Worm (Caenorhabditis elegans) whole organism, mixed stage, embryonic: ENCODE results near the gene slc-17.7.

Experiments
- M03D4.4 ChIP-seq: sonication (generic microtip); optimal IDR thresholded peaks from 2 replicates; lab custom pipeline; 2017; ENCODE audit warnings: mild to moderate bottlenecking, missing genetic modification characterization, missing compliant biosample characterization
- bed-3 ChIP-seq: fragments of 200-800 bp; sonication (Bioruptor generic); optimal IDR thresholded peaks from 3 replicates; lab custom pipeline; 2018; ENCODE audit warnings: mild to moderate bottlenecking, missing genetic modification characterization, moderate library complexity, missing compliant biosample characterization
- blmp-1 ChIP-seq: fragments of 150-350 bp; optimal IDR thresholded peaks from 2 replicates; lab custom pipeline; 2014; ENCODE audit warnings: missing biosample characterization, missing genetic modification characterization
- ceh-39 ChIP-seq: fragments of 150-350 bp; optimal IDR thresholded peaks from 2 replicates; lab custom pipeline; 2014; ENCODE audit warnings: missing biosample characterization, missing genetic modification characterization
- ceh-43 ChIP-seq: fragments of 200-800 bp; sonication (Bioruptor generic); optimal IDR thresholded peaks from 2 replicates; lab custom pipeline; 2018; ENCODE audit warnings: mild to moderate bottlenecking, missing genetic modification characterization, moderate library complexity, missing compliant biosample characterization
- ceh-83 ChIP-seq: fragments of 200-800 bp; sonication (Bioruptor generic); optimal IDR thresholded peaks from 2 replicates; lab custom pipeline; 2018; ENCODE audit warnings: mild to moderate bottlenecking, missing genetic modification characterization, missing compliant biosample characterization
- ces-1 ChIP-seq: fragments of 150-350 bp; optimal IDR thresholded peaks from 2 replicates; lab custom pipeline; 2014; ENCODE audit warnings: missing biosample characterization, missing genetic modification reagents, missing genetic modification characterization
- cnd-1 ChIP-seq: fragments of 200-800 bp; sonication (Bioruptor generic); optimal IDR thresholded peaks from 2 replicates; lab custom pipeline; 2018; ENCODE audit warnings: mild to moderate bottlenecking, missing genetic modification characterization, missing compliant biosample characterization
- drap-1 ChIP-seq: fragments of 200-800 bp; sonication (Bioruptor generic); optimal IDR thresholded peaks from 3 replicates; lab custom pipeline; 2018; ENCODE audit warnings: mild to moderate bottlenecking, missing genetic modification characterization, missing compliant biosample characterization
- elt-1 ChIP-seq: sonication (generic microtip); optimal IDR thresholded peaks from 2 replicates; lab custom pipeline; 2017; ENCODE audit warnings: missing genetic modification characterization, mild to moderate bottlenecking, missing compliant biosample characterization, antibody characterized with exemption, moderate library complexity, borderline replicate concordance; ENCODE audit not compliant: insufficient read depth
- elt-3 ChIP-seq: fragments of 150-350 bp; optimal IDR thresholded peaks from 2 replicates; lab custom pipeline; 2014; ENCODE audit warnings: missing biosample characterization, missing genetic modification characterization
- flh-1 ChIP-seq: fragments of 200-800 bp; sonication (Bioruptor generic); optimal IDR thresholded peaks from 2 replicates; lab custom pipeline; 2018; ENCODE audit warnings: mild to moderate bottlenecking, missing genetic modification characterization, moderate library complexity, missing compliant biosample characterization
- ham-2 ChIP-seq: fragments of 200-800 bp; sonication (Bioruptor generic); optimal IDR thresholded peaks from 2 replicates; lab custom pipeline; 2018; ENCODE audit warnings: mild to moderate bottlenecking, missing genetic modification characterization, missing compliant biosample characterization
- hlh-1 ChIP-seq: fragments of 150-350 bp; optimal IDR thresholded peaks from 2 replicates; lab custom pipeline; 2014; ENCODE audit warnings: missing biosample characterization, missing genetic modification reagents, missing genetic modification characterization
- lin-13 ChIP-seq: fragments of 150-350 bp; optimal IDR thresholded peaks from 2 replicates; lab custom pipeline; 2014; ENCODE audit warnings: missing biosample characterization, missing genetic modification characterization
- lsy-2 ChIP-seq: fragments of 150-350 bp; optimal IDR thresholded peaks from 2 replicates; lab custom pipeline; 2014; ENCODE audit warnings: missing biosample characterization, missing genetic modification characterization
- mab-5 ChIP-seq: fragments of 150-350 bp; optimal IDR thresholded peaks from 2 replicates; lab custom pipeline; 2014; ENCODE audit warnings: missing biosample characterization, missing genetic modification characterization
- mep-1 ChIP-seq: fragments of 150-350 bp; optimal IDR thresholded peaks from 2 replicates; lab custom pipeline; 2017; ENCODE audit warnings: missing biosample characterization, missing genetic modification reagents, missing genetic modification characterization, inconsistent platforms
- mls-2 ChIP-seq: sonication (generic microtip); optimal IDR thresholded peaks from 2 replicates; lab custom pipeline; 2016; ENCODE audit warnings: mild to moderate bottlenecking, missing genetic modification characterization, moderate library complexity, missing compliant biosample characterization
- nhr-12 ChIP-seq: fragments of 150-350 bp; optimal IDR thresholded peaks from 2 replicates; lab custom pipeline; 2014; ENCODE audit warnings: missing biosample characterization, missing genetic modification characterization
- nhr-2 ChIP-seq: fragments of 150-350 bp; optimal IDR thresholded peaks from 2 replicates; lab custom pipeline; 2014; ENCODE audit warnings: missing biosample characterization, missing genetic modification characterization
- nhr-28 ChIP-seq: fragments of 150-350 bp; optimal IDR thresholded peaks from 2 replicates; lab custom pipeline; 2014; ENCODE audit warnings: missing biosample characterization, missing genetic modification characterization
- nhr-76 ChIP-seq: sonication (generic microtip); optimal IDR thresholded peaks from 2 replicates; lab custom pipeline; 2017; ENCODE audit warnings: missing biosample characterization, missing genetic modification characterization
- pha-4 ChIP-seq: fragments of 150-350 bp; optimal IDR thresholded peaks from 2 replicates; lab custom pipeline; 2018; ENCODE audit warnings: missing biosample characterization, missing genetic modification reagents, missing genetic modification characterization
- sem-2 ChIP-seq: fragments of 200-800 bp; sonication (Bioruptor generic); optimal IDR thresholded peaks from 2 replicates; lab custom pipeline; 2018; ENCODE audit warnings: mild to moderate bottlenecking, missing genetic modification characterization, missing compliant biosample characterization
- snpc-4 ChIP-seq: fragments of 150-350 bp; optimal IDR thresholded peaks from 2 replicates; lab custom pipeline; 2014; ENCODE audit warnings: missing biosample characterization, missing genetic modification characterization
- sptf-1 ChIP-seq: sonication (generic microtip); optimal IDR thresholded peaks from 2 replicates; lab custom pipeline; 2017; ENCODE audit warnings: mild to moderate bottlenecking, missing genetic modification characterization, moderate library complexity, missing compliant biosample characterization
- tbx-8 ChIP-seq: fragments of 200-800 bp; sonication (Bioruptor generic); optimal IDR thresholded peaks from 2 replicates; lab custom pipeline; 2018; ENCODE audit warnings: mild to moderate bottlenecking, missing genetic modification characterization, moderate library complexity, missing compliant biosample characterization
- unc-120 ChIP-seq: sonication (generic microtip); optimal IDR thresholded peaks from 2 replicates; lab custom pipeline; 2017; ENCODE audit warnings: missing genetic modification characterization, missing compliant biosample characterization; ENCODE audit not compliant: poor library complexity, severe bottlenecking
- unc-39 ChIP-seq: fragments of 150-350 bp; optimal IDR thresholded peaks from 2 replicates; lab custom pipeline; 2014; ENCODE audit warnings: missing biosample characterization, missing genetic modification characterization
- unc-62 ChIP-seq: fragments of 150-350 bp; optimal IDR thresholded peaks from 2 replicates; lab custom pipeline; 2014; ENCODE audit warnings: missing biosample characterization, missing genetic modification reagents, missing genetic modification characterization
- ztf-11 ChIP-seq: fragments of 150-350 bp; optimal IDR thresholded peaks from 2 replicates; lab custom pipeline; 2014; ENCODE audit warnings: missing biosample characterization, missing genetic modification characterization

slc-17.7 gene

DNA sequence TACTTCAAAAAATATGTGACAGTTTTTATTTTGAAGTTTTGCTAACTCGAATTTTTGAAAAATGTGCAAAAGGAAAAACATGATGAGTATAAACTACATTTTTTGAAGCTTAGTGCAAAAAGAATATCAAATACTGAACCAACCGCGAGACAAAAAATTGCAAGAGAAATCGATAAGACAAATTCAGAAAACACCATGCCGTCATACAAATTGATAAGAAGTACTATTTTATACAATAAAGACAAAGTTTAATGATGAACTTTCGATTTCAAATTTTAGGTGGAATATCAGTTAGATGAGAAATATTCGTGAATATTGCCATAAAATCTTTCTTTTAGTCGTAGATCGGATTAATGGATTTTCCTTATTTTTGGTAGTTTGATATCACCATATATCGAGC is 3.6 kb downstream of the slc-17.7 start:
- TF ChIP-seq unc-39 (no peak), cnd-1 (no peak), mab-5 (tag; lab: Kevin White, UChicago) (no peak), mls-2 (tag; lab: Kevin White, UChicago) (no peak)

- no peak for TF ChIP-seq flh-1 (GFP tag; lab: Kevin White, UChicago)
- no peak for TF ChIP-seq hlh-1 (tag; lab: Kevin White, UChicago)
- no peak for TF ChIP-seq nhr-28 (tag; lab: Kevin White, UChicago)
- TF ChIP-seq snpc-4 (tag; lab: Kevin White, UChicago), result no peak
- no peak for TF ChIP-seq drap-1 (GFP tag; lab: Kevin White, UChicago)
- no peak for TF ChIP-seq unc-39
- TF ChIP-seq elt-3, result no peak
- TF ChIP-seq nhr-2 (tag; lab: Kevin White, UChicago), result no peak
- no peak for TF ChIP-seq ham-2
- TF ChIP-seq elt-1 (tag; lab: Kevin White, UChicago), result no peak
- no peak for TF ChIP-seq ces-1 (GFP tag; lab: Kevin White, UChicago)
- no peak for TF ChIP-seq sem-2
- TF ChIP-seq ztf-11 (tag; lab: Kevin White, UChicago), result no peak
- no peak for TF ChIP-seq mls-2 (tag; lab: Kevin White, UChicago)
Observed at ce11 chrV:9261492-9261891, 4.8 kb downstream of the slc-17.7 start, which contains the start of gene nhr-36. TSS of gene nhr-36 (minus strand) at chrV:9261592.

ce11 chrV:9260411-9260810 is 5.9 kb downstream of the slc-17.7 start:
- TF ChIP-seq elt-1 (tag; lab: Kevin White, UChicago) (no peak), lin-13 (tag; lab: Kevin White, UChicago) (no peak), snpc-4 (tag; lab: Kevin White, UChicago) (no peak), bed-3 (GFP tag; lab: Kevin White, UChicago) (no peak), cnd-1 (no peak), ceh-43 (GFP tag; lab: Kevin White, UChicago) (no peak), mls-2 (tag; lab: Kevin White, UChicago) (no peak), sptf-1 (tag; lab: Kevin White, UChicago) (no peak), pha-4 (no peak), nhr-28 (tag; lab: Kevin White, UChicago) (no peak), blmp-1 (tag; lab: Kevin White, UChicago) (no peak), mab-5 (tag; lab: Kevin White, UChicago) (no peak), unc-62 (no peak), ceh-39 (no peak), hlh-1 (tag; lab: Kevin White, UChicago) (no peak)

ce11 chrV:9257467-9257866 is 8.8 kb downstream of the slc-17.7 start, which contains the start of gene F07C3.16:
TSS of gene F07C3.16 (minus strand) at chrV:9257567.
- TF ChIP-seq blmp-1 (tag; lab: Kevin White, UChicago) (no peak), lsy-2 (tag; lab: Kevin White, UChicago) (no peak), ztf-11 (tag; lab: Kevin White, UChicago) (no peak), unc-62 (no peak), ceh-39 (no peak), snpc-4 (tag; lab: Kevin White, UChicago) (no peak), ces-1 (GFP tag; lab: Kevin White, UChicago) (no peak), sem-2 (no peak), ceh-83 (GFP tag; lab: Kevin White, UChicago) (no peak), M03D4.4 (tag; lab: Kevin White, UChicago) (no peak), tbx-8 (GFP tag; lab: Kevin White, UChicago) (no peak)

DNA sequence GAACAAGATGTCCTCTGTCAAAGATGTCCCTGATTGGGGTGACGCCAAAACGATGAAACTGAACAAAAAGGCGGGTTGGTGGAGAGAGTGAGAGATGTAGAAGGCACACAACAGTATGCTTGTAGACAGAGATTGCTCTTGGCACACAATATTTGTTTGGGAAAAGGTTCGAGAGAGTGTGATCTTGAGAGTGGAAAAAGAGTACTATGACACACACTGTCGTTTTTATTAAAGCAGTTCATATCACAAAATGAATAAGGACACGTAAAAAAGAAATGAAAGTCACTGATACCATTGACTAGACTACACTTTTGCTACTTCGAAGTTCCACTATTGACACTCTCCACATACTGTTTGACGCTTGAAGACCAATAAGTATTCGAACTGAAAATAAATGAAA is 10.8 kb downstream of the slc-17.7 start:
- no peak for TF ChIP-seq hlh-1 (tag; lab: Kevin White, UChicago)
- TF ChIP-seq nhr-12 (tag; lab: Kevin White, UChicago), result no peak
- TF ChIP-seq mep-1 (tag; lab: Kevin White, UChicago), result no peak
- no peak for TF ChIP-seq mls-2 (tag; lab: Kevin White, UChicago)
- TF ChIP-seq nhr-28 (tag; lab: Kevin White, UChicago), result no peak
- TF ChIP-seq nhr-76 (tag; lab: Kevin White, UChicago), result no peak
- no peak for TF ChIP-seq unc-120
- TF ChIP-seq pha-4, result no peak
- TF ChIP-seq drap-1 (GFP tag; lab: Kevin White, UChicago), result no peak
- TF ChIP-seq sptf-1 (tag; lab: Kevin White, UChicago), result no peak
- TF ChIP-seq ceh-39, result no peak
- no peak for TF ChIP-seq ham-2
- no peak for TF ChIP-seq nhr-2 (tag; lab: Kevin White, UChicago)
